Worm (Caenorhabditis elegans): Measurements from ENCODE around the gene cka-2.

ce11 chrX:4283989-4284388 lies 1.9 kb upstream of the cka-2 start, which contains the start of gene ets-10:
- TF ChIP-seq cog-1 (tag; optimal IDR thresholded peaks at IDR 0.05) (no peak), med-1 (GFP tag; optimal IDR thresholded peaks at IDR 0.05; ENCODE audit: insufficient read depth) (no peak), tab-1 (GFP tag; IDR thresholded peaks at IDR 0.05) (no peak), ztf-29 (GFP tag; IDR thresholded peaks at IDR 0.05) (no peak), flt-1 (GFP tag; IDR thresholded peaks at IDR 0.05) (no peak), ztf-23 (GFP tag; IDR thresholded peaks at IDR 0.05) (no peak)
